Worm (Caenorhabditis elegans) whole organism, young adult: ENCODE data around the gene Y75B8A.7.

Source experiments
- B0035.1 ChIP-seq: sonication (generic microtip); optimal IDR thresholded peaks from 2 replicates; lab custom pipeline; 2016; ENCODE audit warnings: missing genetic modification characterization, mild to moderate bottlenecking, missing compliant biosample characterization, missing genotype, missing genetic modification reagents
- B0261.1 ChIP-seq: sonication (generic microtip); optimal IDR thresholded peaks from 2 replicates; lab custom pipeline; 2016; ENCODE audit warnings: mild to moderate bottlenecking, missing genetic modification characterization, moderate library complexity, missing compliant biosample characterization
- B0336.3 ChIP-seq: fragments of 200-800 bp; sonication (Bioruptor generic); IDR thresholded peaks from 2 replicates; pipeline ENCODE4 v1.3.6; 2022; ENCODE audit warnings: missing genetic modification characterization, missing compliant biosample characterization
- C17E4.6 ChIP-seq: fragments of 200-800 bp; sonication (Bioruptor generic); IDR thresholded peaks from 2 replicates; pipeline ENCODE4 v1.3.6; 2022; ENCODE audit warnings: missing genetic modification reagents, missing genetic modification characterization, missing compliant biosample characterization
- D2030.7 ChIP-seq: fragments of 200-800 bp; sonication (Bioruptor generic); IDR thresholded peaks from 2 replicates; pipeline ENCODE4 v1.3.6; 2022; ENCODE audit warnings: missing genetic modification reagents, missing genetic modification characterization, missing compliant biosample characterization
- F57C9.4 ChIP-seq: sonication (generic microtip); optimal IDR thresholded peaks from 2 replicates; lab custom pipeline; 2017; ENCODE audit warnings: mild to moderate bottlenecking, missing genetic modification characterization, missing compliant biosample characterization
- K11D2.4 ChIP-seq: fragments of 200-800 bp; sonication (Bioruptor generic); IDR thresholded peaks from 2 replicates; pipeline ENCODE4 v1.3.6; 2022; ENCODE audit warnings: missing genetic modification reagents, missing genetic modification characterization, missing compliant biosample characterization
- K12H6.12 ChIP-seq: fragments of 200-800 bp; sonication (Bioruptor generic); optimal IDR thresholded peaks from 2 replicates; lab custom pipeline; 2018; ENCODE audit warnings: mild to moderate bottlenecking, missing genetic modification characterization, missing compliant biosample characterization
- Y56A3A.18 ChIP-seq: fragments of 200-800 bp; sonication (Bioruptor generic); IDR thresholded peaks from 2 replicates; pipeline ENCODE4 v1.3.6; 2022; ENCODE audit warnings: missing genetic modification reagents, missing genetic modification characterization, missing compliant biosample characterization
- Y95B8A.8 ChIP-seq: fragments of 200-800 bp; sonication (Bioruptor generic); IDR thresholded peaks from 2 replicates; pipeline ENCODE4 v1.3.6; 2022; ENCODE audit warnings: missing genetic modification reagents, missing genetic modification characterization, missing compliant biosample characterization
- athp-1 ChIP-seq: sonication (generic microtip); optimal IDR thresholded peaks from 2 replicates; lab custom pipeline; 2017; ENCODE audit warnings: mild to moderate bottlenecking, missing genetic modification characterization, missing compliant biosample characterization
- bed-1 ChIP-seq: fragments of 200-800 bp; sonication (Bioruptor generic); IDR thresholded peaks from 2 replicates; pipeline ENCODE4 v1.3.6; 2022; ENCODE audit warnings: missing genetic modification reagents, missing genetic modification characterization, missing compliant biosample characterization
- ceh-27 ChIP-seq: fragments of 200-800 bp; sonication (Bioruptor generic); optimal IDR thresholded peaks from 2 replicates; lab custom pipeline; 2018; ENCODE audit warnings: mild to moderate bottlenecking, missing genetic modification characterization, moderate library complexity, missing compliant biosample characterization
- ceh-40 ChIP-seq: fragments of 200-800 bp; sonication (Bioruptor generic); IDR thresholded peaks from 2 replicates; pipeline ENCODE4 v1.3.6; 2022; ENCODE audit warnings: missing genetic modification characterization, missing compliant biosample characterization
- die-1 ChIP-seq: sonication (generic microtip); optimal IDR thresholded peaks from 2 replicates; lab custom pipeline; 2016; ENCODE audit warnings: missing genotype, mild to moderate bottlenecking, missing genetic modification characterization, missing compliant biosample characterization
- dpl-1 ChIP-seq: fragments of 150-350 bp; optimal IDR thresholded peaks from 2 replicates; lab custom pipeline; 2014; ENCODE audit warnings: missing biosample characterization, missing genetic modification reagents, missing genetic modification characterization
- fkh-3 ChIP-seq: sonication (generic microtip); optimal IDR thresholded peaks from 2 replicates; lab custom pipeline; 2016; ENCODE audit warnings: mild to moderate bottlenecking, missing genetic modification characterization, missing compliant biosample characterization
- hmg-20 ChIP-seq: fragments of 200-800 bp; sonication (Bioruptor generic); IDR thresholded peaks from 2 replicates; pipeline ENCODE4 v1.3.6; 2022; ENCODE audit warnings: missing genetic modification reagents, missing genetic modification characterization, missing compliant biosample characterization
- hsf-1 ChIP-seq: fragments of 200-800 bp; sonication (Bioruptor generic); IDR thresholded peaks from 2 replicates; pipeline ENCODE4 v1.3.6; 2022; ENCODE audit warnings: missing genetic modification reagents, missing genetic modification characterization, missing compliant biosample characterization
- let-526 ChIP-seq: fragments of 200-800 bp; sonication (Bioruptor generic); IDR thresholded peaks from 2 replicates; pipeline ENCODE4 v1.3.6; 2022; ENCODE audit warnings: missing genetic modification reagents, missing genetic modification characterization, missing compliant biosample characterization
- let-607 ChIP-seq, 2 experiments: fragments of 200-800 bp in 1 of 2; sonication (Bioruptor generic) in 1 of 2; sonication (generic microtip) in 1 of 2; optimal IDR thresholded peaks; 2 replicates each; lab custom pipeline; 2016 to 2018; ENCODE audit warnings: mild to moderate bottlenecking in 2 of 2, missing compliant biosample characterization in 2 of 2, missing genetic modification characterization in 2 of 2, moderate library complexity in 2 of 2, missing genotype in 1 of 2
- lin-26 ChIP-seq: fragments of 200-800 bp; sonication (Bioruptor generic); IDR thresholded peaks from 2 replicates; pipeline ENCODE4 v1.3.6; 2022; ENCODE audit warnings: missing genetic modification reagents, missing genetic modification characterization, missing compliant biosample characterization
- madf-6 ChIP-seq: fragments of 200-800 bp; sonication (Bioruptor generic); IDR thresholded peaks from 2 replicates; pipeline ENCODE4 v1.3.6; 2022; ENCODE audit warnings: missing genetic modification reagents, missing genetic modification characterization, missing compliant biosample characterization
- nfyb-1 ChIP-seq: fragments of 200-800 bp; sonication (Bioruptor generic); IDR thresholded peaks from 2 replicates; pipeline ENCODE4 v1.3.6; 2022; ENCODE audit warnings: missing genetic modification reagents, missing genetic modification characterization, missing compliant biosample characterization
- nhr-27 ChIP-seq: fragments of 200-800 bp; sonication (Bioruptor generic); optimal IDR thresholded peaks from 2 replicates; lab custom pipeline; 2018; ENCODE audit warnings: mild to moderate bottlenecking, missing genetic modification characterization, moderate library complexity, missing compliant biosample characterization
- nhr-80 ChIP-seq: sonication (generic microtip); optimal IDR thresholded peaks from 2 replicates; lab custom pipeline; 2016; ENCODE audit warnings: missing genetic modification characterization, missing compliant biosample characterization
- nhr-90 ChIP-seq: sonication (generic microtip); optimal IDR thresholded peaks from 2 replicates; lab custom pipeline; 2016; ENCODE audit warnings: missing genotype, mild to moderate bottlenecking, missing genetic modification characterization, missing compliant biosample characterization
- pbrm-1 ChIP-seq: fragments of 200-800 bp; sonication (Bioruptor generic); IDR thresholded peaks from 2 replicates; pipeline ENCODE4 v1.3.6; 2022; ENCODE audit warnings: missing genetic modification reagents, missing genetic modification characterization, missing compliant biosample characterization
- rec-8 ChIP-seq, 2 experiments: sonication (generic microtip); optimal IDR thresholded peaks; 2 replicates each; lab custom pipeline; 2016; ENCODE audit warnings: mild to moderate bottlenecking in 2 of 2, missing genetic modification characterization in 2 of 2, missing genetic modification reagents in 2 of 2, missing genotype in 2 of 2, missing biosample characterization in 1 of 2, missing compliant biosample characterization in 1 of 2, moderate library complexity in 1 of 2
- repo-1 ChIP-seq: sonication (generic microtip); optimal IDR thresholded peaks from 2 replicates; lab custom pipeline; 2017; ENCODE audit warnings: mild to moderate bottlenecking, missing genetic modification characterization, missing compliant biosample characterization
- rpc-1 ChIP-seq, 2 experiments: fragments of 150-350 bp in 1 of 2; sonication (generic microtip) in 1 of 2; optimal IDR thresholded peaks; 2 replicates each; lab custom pipeline; 2014 to 2018; ENCODE audit warnings: missing biosample characterization in 1 of 2, missing genetic modification characterization in 1 of 2, missing genetic modification reagents in 1 of 2, missing genotype in 1 of 2
- sdz-38 ChIP-seq: sonication (generic microtip); optimal IDR thresholded peaks from 2 replicates; lab custom pipeline; 2016; ENCODE audit warnings: missing genotype, missing genetic modification characterization, missing compliant biosample characterization
- snpc-1.1 ChIP-seq: sonication (generic microtip); optimal IDR thresholded peaks from 2 replicates; lab custom pipeline; 2017; ENCODE audit warnings: missing genetic modification characterization, mild to moderate bottlenecking, missing compliant biosample characterization, antibody characterized with exemption, moderate library complexity, missing genotype, missing genetic modification reagents; ENCODE audit not compliant: insufficient read depth
- snpc-1.3 ChIP-seq: sonication (generic microtip); optimal IDR thresholded peaks from 2 replicates; lab custom pipeline; 2017; ENCODE audit warnings: missing genetic modification characterization, mild to moderate bottlenecking, missing compliant biosample characterization, antibody characterized with exemption, moderate library complexity, missing genotype, missing genetic modification reagents; ENCODE audit not compliant: insufficient read depth
- tbp1 ChIP-seq: fragments of 200-800 bp; sonication (Bioruptor generic); optimal IDR thresholded peaks from 2 replicates; lab custom pipeline; 2018; ENCODE audit warnings: mild to moderate bottlenecking, missing genetic modification characterization, missing compliant biosample characterization
- tbx-9 ChIP-seq: sonication (generic microtip); optimal IDR thresholded peaks from 2 replicates; lab custom pipeline; 2016; ENCODE audit warnings: borderline replicate concordance, missing genetic modification characterization, inconsistent platforms, missing compliant biosample characterization
- ztf-26 ChIP-seq: sonication (generic microtip); optimal IDR thresholded peaks from 2 replicates; lab custom pipeline; 2017; ENCODE audit warnings: missing genetic modification characterization, missing compliant biosample characterization
- ztf-6 ChIP-seq: fragments of 200-800 bp; sonication (Bioruptor generic); IDR thresholded peaks from 2 replicates; pipeline ENCODE4 v1.3.6; 2022; ENCODE audit warnings: missing genetic modification reagents, missing genetic modification characterization, missing compliant biosample characterization

Gene Y75B8A.7

ce11 chrIII:12186111-12186510, 33.4 kb downstream of the Y75B8A.7 start, which contains the start of gene lury-1:
Gene lury-1, plus strand, starts transcription at chrIII:12186411.
- no peak for TF ChIP-seq C17E4.6 (GFP tag; lab: Robert Waterston, UW)
- TF ChIP-seq F57C9.4 (tag; lab: Kevin White, UChicago): no peak
- no peak for TF ChIP-seq dpl-1
- TF ChIP-seq let-607 (tag; optimal IDR thresholded peaks at IDR 0.05; lab: Kevin White, UChicago): no peak
- no peak for TF ChIP-seq bed-1 (GFP tag; lab: Robert Waterston, UW)
- TF ChIP-seq sdz-38 (tag; lab: Kevin White, UChicago): no peak
- no peak for TF ChIP-seq B0035.1 (tag; lab: Kevin White, UChicago)
- TF ChIP-seq ztf-6 (GFP tag; lab: Robert Waterston, UW): no peak
- no peak for TF ChIP-seq K11D2.4 (GFP tag; lab: Robert Waterston, UW)
- TF ChIP-seq die-1 (tag; lab: Kevin White, UChicago): no peak
- TF ChIP-seq, all 124 proteins: peak for 0

ce11 chrIII:12188236-12188635, 35.5 kb downstream of the Y75B8A.7 start:
- TF ChIP-seq nhr-80 (tag; lab: Kevin White, UChicago): no peak
- TF ChIP-seq tbx-9 (tag; lab: Kevin White, UChicago): no peak
- TF ChIP-seq Y56A3A.18: no peak
- TF ChIP-seq rpc-1 (optimal IDR thresholded peaks at IDR 0.05; lab: Kevin White, UChicago): no peak
- no peak for TF ChIP-seq rpc-1 (tag; optimal IDR thresholded peaks at IDR 0.05; lab: Kevin White, UChicago)
- no peak for TF ChIP-seq ceh-40 (GFP tag; lab: Robert Waterston, UW)
- TF ChIP-seq pbrm-1 (GFP tag; lab: Robert Waterston, UW): no peak
- no peak for TF ChIP-seq C17E4.6 (GFP tag; lab: Robert Waterston, UW)
- TF ChIP-seq athp-1 (tag; lab: Kevin White, UChicago): no peak
- no peak for TF ChIP-seq B0336.3

- peak; percentile 76 for TF ChIP-seq tbp1
- 0 out of 2 replicates have a peak, but pooled peaks have one; percentile 55 for TF ChIP-seq nfyb-1 (GFP tag; lab: Robert Waterston, UW)
- peak; percentile 27; the same call in 1 of the 2 replicates for TF ChIP-seq D2030.7 (GFP tag; lab: Robert Waterston, UW)
- TF ChIP-seq B0261.1 (tag; lab: Kevin White, UChicago): peak; percentile 46
- 0 out of 2 replicates have a peak, but pooled peaks have one; percentile 67 for TF ChIP-seq lin-26 (GFP tag; lab: Robert Waterston, UW)
- peak; percentile 9 for TF ChIP-seq rpc-1 (optimal IDR thresholded peaks at IDR 0.05; lab: Kevin White, UChicago)
- peak; percentile 68 for TF ChIP-seq rpc-1 (tag; optimal IDR thresholded peaks at IDR 0.05; lab: Kevin White, UChicago)
Observed at ce11 chrIII:12192589-12192988, 39.9 kb downstream of the Y75B8A.7 start.

- TF ChIP-seq repo-1: no peak
- TF ChIP-seq hsf-1 (GFP tag; lab: Robert Waterston, UW): no peak
- no peak for TF ChIP-seq madf-6
- no peak for TF ChIP-seq fkh-3 (tag; lab: Kevin White, UChicago)
- no peak for TF ChIP-seq nhr-27 (tag; lab: Kevin White, UChicago)
- no peak for TF ChIP-seq K12H6.12 (tag; lab: Kevin White, UChicago)
- TF ChIP-seq rpc-1 (optimal IDR thresholded peaks at IDR 0.05; lab: Kevin White, UChicago): no peak
- no peak for TF ChIP-seq rpc-1 (tag; optimal IDR thresholded peaks at IDR 0.05; lab: Kevin White, UChicago)
- TF ChIP-seq snpc-1.1 (tag; lab: Kevin White, UChicago): no peak
- TF ChIP-seq ztf-26: no peak
- no peak for TF ChIP-seq sdz-38 (tag; lab: Kevin White, UChicago)
- no peak for TF ChIP-seq let-526 (GFP tag; lab: Robert Waterston, UW)
- TF ChIP-seq Y95B8A.8 (GFP tag; lab: Robert Waterston, UW): no peak
- TF ChIP-seq rec-8 (tag; optimal IDR thresholded peaks at IDR 0.05; lab: Kevin White, UChicago): no peak
- TF ChIP-seq ceh-27 (GFP tag; lab: Kevin White, UChicago): no peak
- TF ChIP-seq hmg-20 (GFP tag; lab: Robert Waterston, UW): no peak
- no peak for TF ChIP-seq snpc-1.3 (tag; lab: Kevin White, UChicago)
- no peak for TF ChIP-seq tbp1
- TF ChIP-seq nhr-90 (tag; lab: Kevin White, UChicago): no peak
Observed at ce11 chrIII:12194190-12194589, 41.5 kb downstream of the Y75B8A.7 start, which contains the start of gene Y75B8A.44. Gene Y75B8A.44, plus strand, starts transcription at chrIII:12194490.
